Worm (Caenorhabditis elegans) whole organism, L3 larva: ENCODE data around the gene C33C12.4.

Experiments
- eor-1 ChIP-seq, 2 experiments: fragments of 150-350 bp; optimal IDR thresholded peaks; 2 replicates each; lab custom pipeline; 2014 to 2018; ENCODE audit warnings: missing biosample characterization in 2 of 2, missing genetic modification characterization in 2 of 2
- fkh-10 ChIP-seq: sonication (generic microtip); optimal IDR thresholded peaks from 2 replicates; lab custom pipeline; 2017; ENCODE audit warnings: missing biosample characterization, missing genetic modification reagents, missing genetic modification characterization
- nhr-28 ChIP-seq: fragments of 150-350 bp; optimal IDR thresholded peaks from 2 replicates; lab custom pipeline; 2014; ENCODE audit warnings: missing biosample characterization, missing genetic modification characterization
- nhr-76 ChIP-seq: fragments of 150-350 bp; sonication (generic microtip); optimal IDR thresholded peaks from 5 replicates; lab custom pipeline; 2014; ENCODE audit warnings: missing biosample characterization, missing genetic modification characterization
- nhr-77 ChIP-seq: fragments of 150-350 bp; optimal IDR thresholded peaks from 2 replicates; lab custom pipeline; 2014; ENCODE audit warnings: missing biosample characterization, missing genetic modification characterization
- ztf-4 ChIP-seq: fragments of 150-350 bp; optimal IDR thresholded peaks from 2 replicates; lab custom pipeline; 2014; ENCODE audit warnings: missing biosample characterization, missing genetic modification characterization

DNA sequence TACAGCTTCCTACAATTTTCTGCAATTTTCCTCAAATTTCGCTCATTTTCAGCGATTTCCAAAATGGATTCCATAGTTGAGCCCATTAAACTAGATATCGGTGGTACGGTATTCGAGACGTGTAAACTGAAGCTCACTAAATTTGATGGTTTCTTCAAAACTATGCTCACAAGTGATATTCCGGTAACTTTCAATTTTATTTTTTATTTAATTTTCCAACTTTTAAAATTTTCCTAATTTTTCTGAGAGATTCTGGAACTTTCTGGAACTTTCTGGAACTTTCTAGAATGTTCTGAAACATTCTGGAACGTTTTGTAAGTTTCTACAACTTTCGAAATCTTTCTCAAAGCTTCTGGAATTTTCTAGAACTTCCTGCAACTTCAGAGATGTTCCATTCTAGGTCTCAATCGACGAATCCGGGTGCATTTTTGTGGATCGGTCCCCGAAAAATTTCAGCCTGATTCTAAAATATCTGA is 19.3 kb downstream of the C33C12.4 start, which contains the start of gene C40A11.2:
- TF ChIP-seq nhr-28 (tag; lab: Kevin White, UChicago) (no peak), nhr-77 (tag; lab: Kevin White, UChicago) (no peak), ztf-4 (no peak), fkh-10 (no peak), eor-1 (tag; optimal IDR thresholded peaks at IDR 0.05; lab: Kevin White, UChicago) (no peak), nhr-76 (no peak)
